Fruit fly (Drosophila melanogaster) whole organism, prepupa: ENCODE data around the gene PAN3.

ENCODE experiments used
- Blimp-1 ChIP-seq: fragments of 200-800 bp; sonication (Bioruptor generic); optimal IDR thresholded peaks from 3 replicates; lab custom pipeline; 2017; ENCODE audit warnings: missing biosample characterization, missing genetic modification characterization, mild to moderate bottlenecking, moderate library complexity, missing genetic modification reagents
- CG1621 ChIP-seq: fragments of 200-800 bp; sonication (Bioruptor generic); optimal IDR thresholded peaks from 3 replicates; lab custom pipeline; 2018; ENCODE audit warnings: missing biosample characterization, mild to moderate bottlenecking, missing genetic modification characterization
- CG6792 ChIP-seq: fragments of 200-800 bp; sonication (Bioruptor generic); optimal IDR thresholded peaks from 3 replicates; lab custom pipeline; 2016; ENCODE audit warnings: missing biosample characterization, missing genetic modification characterization
- CG8119 ChIP-seq: fragments of 200-800 bp; sonication (Bioruptor generic); IDR thresholded peaks from 3 replicates; pipeline ENCODE4 v1.3.6; 2022; ENCODE audit warnings: missing biosample characterization, missing genetic modification characterization
- Ets96B ChIP-seq: fragments of 200-800 bp; optimal IDR thresholded peaks from 2 replicates; lab custom pipeline; 2019; ENCODE audit warnings: missing biosample characterization, mild to moderate bottlenecking, missing genetic modification characterization, moderate library complexity
- Gug ChIP-seq: fragments of 200-800 bp; sonication (Bioruptor generic); IDR thresholded peaks from 2 replicates; pipeline ENCODE4 v1.3.6; 2022; ENCODE audit warnings: missing biosample characterization, missing genetic modification characterization
- esn ChIP-seq: fragments of 200-800 bp; sonication (Bioruptor generic); optimal IDR thresholded peaks from 2 replicates; lab custom pipeline; 2016; ENCODE audit warnings: missing biosample characterization, mild to moderate bottlenecking, missing genetic modification characterization, moderate library complexity
- fd85E ChIP-seq: fragments of 200-800 bp; sonication (Bioruptor generic); optimal IDR thresholded peaks from 3 replicates; lab custom pipeline; 2016; ENCODE audit warnings: missing biosample characterization, missing genetic modification characterization
- net ChIP-seq: fragments of 200-800 bp; sonication (Bioruptor generic); optimal IDR thresholded peaks from 3 replicates; lab custom pipeline; 2016; ENCODE audit warnings: missing biosample characterization, missing genetic modification characterization

dm6 chr3L:3121769-3122432 lies 51.0 kb downstream of the PAN3 start:
- TF ChIP-seq esn (no peak), CG6792 (GFP tag; lab: Kevin White, UChicago) (no peak), CG8119 (no peak), fd85E (no peak), Gug (GFP tag; lab: Robert Waterston, UW) (no peak), CG1621 (tag; lab: Kevin White, UChicago) (no peak), Blimp-1 (GFP tag; lab: Kevin White, UChicago) (no peak), net (GFP tag; lab: Kevin White, UChicago) (no peak), Ets96B (tag; lab: Kevin White, UChicago) (no peak)
